Comparison of ENCODE assay signal across 3 worm cellular contexts in the genomic region with DNA sequence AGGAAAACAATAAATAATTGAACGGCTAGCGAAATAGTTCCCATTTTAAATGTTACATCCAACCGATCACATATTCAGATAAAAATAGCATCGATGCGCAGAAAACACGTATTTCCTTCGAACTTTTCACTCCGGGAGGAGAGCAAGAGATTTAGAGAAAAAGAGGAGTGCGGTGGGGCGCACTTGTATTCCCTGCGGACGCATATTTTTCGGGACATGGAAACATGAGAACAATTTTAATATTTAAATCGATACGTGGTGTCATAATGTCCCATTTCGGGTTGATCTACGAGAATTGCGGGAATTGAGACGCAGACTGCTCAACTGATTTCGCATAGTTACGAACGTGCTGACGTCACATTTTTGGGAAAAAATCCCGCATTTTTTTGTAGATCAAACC.
TF ChIP-seq lines count a peak whose summit lies in the region.

Gene C47G2.4 (minus strand): TSS at position 174 of the 400 bp plus-strand sequence.

TF ChIP-seq in whole organism, L1 larva, 84 proteins besides CTCF, POLR2A, EP300 and RAD21 (continued from another document):
- TF ChIP-seq xbp-1 (tag; optimal IDR thresholded peaks at IDR 0.05; lab: Kevin White, UChicago), result peak; percentile 64
- TF ChIP-seq nhr-85 (tag; lab: Kevin White, UChicago), result peak; percentile 76
- peak in 1 of 6 experiments; percentile 20 for TF ChIP-seq elt-3 (tag; optimal IDR thresholded peaks at IDR 0.05; lab: Kevin White, UChicago)

TF ChIP-seq in whole organism, L4 larva, 104 proteins besides CTCF, POLR2A, EP300 and RAD21 (continued from another document):
- TF ChIP-seq dmd-9 (GFP tag; IDR thresholded peaks at IDR 0.05; lab: Robert Waterston, UW) (no peak), lim-7 (GFP tag; IDR thresholded peaks at IDR 0.05; lab: Robert Waterston, UW) (no peak), F10B5.3 (tag; optimal IDR thresholded peaks at IDR 0.05; lab: Kevin White, UChicago) (no peak), fkh-10 (GFP tag; optimal IDR thresholded peaks at IDR 0.05; lab: Kevin White, UChicago) (peak; percentile 40), vab-7 (GFP tag; IDR thresholded peaks at IDR 0.05; lab: Robert Waterston, UW) (no peak), zfp-3 (GFP tag; conservative IDR thresholded peaks at IDR 0.05; lab: Robert Waterston, UW) (no peak), cey-2 (tag; optimal IDR thresholded peaks at IDR 0.05; lab: Kevin White, UChicago; ENCODE audit: borderline replicate concordance, insufficient read depth) (no peak), skn-1 (tag; optimal IDR thresholded peaks at IDR 0.05; lab: Kevin White, UChicago) (no peak), F49E8.2 (tag; optimal IDR thresholded peaks at IDR 0.05; lab: Kevin White, UChicago; ENCODE audit: borderline replicate concordance) (no peak), nhr-41 (GFP tag; IDR thresholded peaks at IDR 0.05; lab: Robert Waterston, UW) (no peak), lin-13 (GFP tag; optimal IDR thresholded peaks at IDR 0.05; lab: Kevin White, UChicago) (peak; percentile 41), tag-97 (GFP tag; IDR thresholded peaks at IDR 0.05; lab: Robert Waterston, UW) (no peak), hmg-1.1 (GFP tag; IDR thresholded peaks at IDR 0.05; lab: Robert Waterston, UW) (no peak), snpc-1.2 (GFP tag; IDR thresholded peaks at IDR 0.05; lab: Robert Waterston, UW) (no peak), nhr-42 (GFP tag; IDR thresholded peaks at IDR 0.05; lab: Robert Waterston, UW) (0 out of 2 replicates have a peak, but pooled peaks have one; percentile 11), madf-9 (GFP tag; conservative IDR thresholded peaks at IDR 0.05; lab: Robert Waterston, UW) (no peak), lin-38 (GFP tag; IDR thresholded peaks at IDR 0.05; lab: Robert Waterston, UW) (peak; percentile 96), sdz-12 (GFP tag; optimal IDR thresholded peaks at IDR 0.05; lab: Kevin White, UChicago) (no peak), mxl-2 (GFP tag; conservative IDR thresholded peaks at IDR 0.05; lab: Robert Waterston, UW) (no peak), ceh-44 (GFP tag; IDR thresholded peaks at IDR 0.05; lab: Robert Waterston, UW) (no peak), lsy-2 (tag; optimal IDR thresholded peaks at IDR 0.05; lab: Kevin White, UChicago) (peak in 1 of 2 experiments; percentile 76), nhr-25 (tag; optimal IDR thresholded peaks at IDR 0.05; lab: Kevin White, UChicago; ENCODE audit: borderline replicate concordance, insufficient read depth) (no peak)

TF ChIP-seq in whole organism, young adult, 124 proteins besides CTCF, POLR2A, EP300 and RAD21 (continued from another document):
- TF ChIP-seq ceh-40 (GFP tag; IDR thresholded peaks at IDR 0.05; lab: Robert Waterston, UW) (no peak), attf-6 (GFP tag; IDR thresholded peaks at IDR 0.05; lab: Robert Waterston, UW) (no peak), B0035.1 (tag; optimal IDR thresholded peaks at IDR 0.05; lab: Kevin White, UChicago) (no peak), F22D6.2 (tag; optimal IDR thresholded peaks at IDR 0.05; lab: Kevin White, UChicago) (no peak), egl-44 (GFP tag; IDR thresholded peaks at IDR 0.05; lab: Robert Waterston, UW) (no peak), snpc-3.4 (tag; optimal IDR thresholded peaks at IDR 0.05; lab: Kevin White, UChicago) (no peak), lin-40 (tag; optimal IDR thresholded peaks at IDR 0.05; lab: Kevin White, UChicago) (no peak), zim-3 (tag; optimal IDR thresholded peaks at IDR 0.05; lab: Kevin White, UChicago) (no peak), ztf-28 (GFP tag; IDR thresholded peaks at IDR 0.05; lab: Robert Waterston, UW) (0 out of 2 replicates have a peak, but pooled peaks have one; percentile 11)
